Fruit fly (Drosophila melanogaster) whole organism, adult: Measurements from ENCODE around the gene nmo.

ENCODE experiments used
- CG1620 ChIP-seq: fragments of 200-800 bp; sonication (Bioruptor generic); optimal IDR thresholded peaks from 2 replicates; lab custom pipeline; 2016; ENCODE audit warnings: missing biosample characterization, missing genetic modification characterization
- Crg-1 ChIP-seq: fragments of 200-800 bp; sonication (Bioruptor generic); optimal IDR thresholded peaks from 2 replicates; lab custom pipeline; 2016; ENCODE audit warnings: missing biosample characterization, missing genetic modification characterization
- bab1 ChIP-seq: fragments of 200-800 bp; sonication (Bioruptor generic); optimal IDR thresholded peaks from 3 replicates; lab custom pipeline; 2019; ENCODE audit warnings: missing biosample characterization, mild to moderate bottlenecking, missing genetic modification characterization, moderate library complexity
- cic ChIP-seq: fragments of 200-800 bp; sonication (Bioruptor generic); optimal IDR thresholded peaks from 2 replicates; lab custom pipeline; 2017; ENCODE audit warnings: missing biosample characterization, mild to moderate bottlenecking, missing genetic modification characterization, moderate library complexity
- kay ChIP-seq: fragments of 200-800 bp; sonication (Bioruptor generic); peaks from one replicate; lab custom pipeline; 2016; ENCODE audit warnings: missing biosample characterization, missing genetic modification characterization, borderline replicate concordance

- TF ChIP-seq bab1 (GFP tag; lab: Kevin White, UChicago): no peak
- TF ChIP-seq CG1620 (GFP tag; lab: Kevin White, UChicago): no peak
- TF ChIP-seq kay (GFP tag; lab: Kevin White, UChicago): no peak
- TF ChIP-seq cic (GFP tag; lab: Kevin White, UChicago): no peak
- no peak for TF ChIP-seq Crg-1 (GFP tag; lab: Kevin White, UChicago)
These were observed 15.8 kb upstream of the nmo start for dm6 chr3L:7963022-7963421.
